Fruit fly (Drosophila melanogaster) whole organism: Measurements from ENCODE around the gene CG43219.

ENCODE experiments used
- CG8478 ChIP-seq: fragments of >200 bp; optimal IDR thresholded peaks from 2 replicates; lab custom pipeline; 2018; ENCODE audit warnings: inconsistent platforms
- Dll ChIP-seq: fragments of >200 bp; optimal IDR thresholded peaks from 2 replicates; lab custom pipeline; 2017

DNA sequence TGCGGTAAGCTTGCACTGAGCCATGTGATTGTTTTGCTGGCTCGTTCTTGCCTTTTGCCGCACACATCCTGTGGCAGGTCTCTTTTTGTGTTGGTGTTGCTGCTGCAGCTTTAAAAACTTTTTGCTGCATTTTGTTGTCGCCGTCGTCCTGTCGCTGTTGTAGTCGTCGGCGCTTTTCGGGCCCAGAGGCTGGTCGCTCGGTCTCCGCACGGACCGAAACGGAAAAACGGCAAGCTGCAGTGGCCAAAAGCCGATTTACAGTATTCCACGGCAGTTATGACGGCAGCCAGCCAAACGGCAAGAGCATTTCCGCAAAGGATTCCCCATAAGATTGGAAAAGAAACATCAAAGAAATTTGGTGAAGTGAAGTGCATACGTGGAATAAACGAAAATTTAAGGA is at the start of gene CG43219:
- TF ChIP-seq Dll (lab: Kevin White, UChicago) (no peak), CG8478 (lab: Kevin White, UChicago) (no peak)
